Worm (Caenorhabditis elegans) whole organism, late embryonic: ENCODE results near the gene srx-12.

Experiments
- C08G9.2 ChIP-seq: sonication (generic microtip); optimal IDR thresholded peaks from 2 replicates; lab custom pipeline; 2016; ENCODE audit warnings: mild to moderate bottlenecking, missing genetic modification characterization, moderate library complexity, missing compliant biosample characterization
- che-1 ChIP-seq: sonication (generic microtip); optimal IDR thresholded peaks from 2 replicates; lab custom pipeline; 2016; ENCODE audit warnings: mild to moderate bottlenecking, missing genetic modification characterization, missing compliant biosample characterization
- dve-1 ChIP-seq: sonication (generic microtip); optimal IDR thresholded peaks from 2 replicates; lab custom pipeline; 2017; ENCODE audit warnings: antibody characterized with exemption, mild to moderate bottlenecking, missing genetic modification characterization, missing compliant biosample characterization
- hlh-15 ChIP-seq: sonication (generic microtip); optimal IDR thresholded peaks from 2 replicates; lab custom pipeline; 2016; ENCODE audit warnings: missing genetic modification characterization, missing compliant biosample characterization
- lin-11 ChIP-seq: fragments of 200-800 bp; sonication (Bioruptor generic); optimal IDR thresholded peaks from 2 replicates; lab custom pipeline; 2018; ENCODE audit warnings: mild to moderate bottlenecking, missing genetic modification characterization, missing compliant biosample characterization
- nfya-1 ChIP-seq: sonication (generic microtip); optimal IDR thresholded peaks from 2 replicates; lab custom pipeline; 2017; ENCODE audit warnings: missing genetic modification characterization, mild to moderate bottlenecking, missing compliant biosample characterization, antibody characterized with exemption, moderate library complexity
- nhr-11 ChIP-seq: fragments of 150-350 bp; optimal IDR thresholded peaks from 2 replicates; lab custom pipeline; 2014; ENCODE audit warnings: missing biosample characterization, missing genetic modification characterization
- pha-4 ChIP-seq: fragments of 150-350 bp; optimal IDR thresholded peaks from 2 replicates; lab custom pipeline; 2018; ENCODE audit warnings: missing biosample characterization, missing genetic modification reagents, missing genetic modification characterization
- ref-2 ChIP-seq: sonication (generic microtip); optimal IDR thresholded peaks from 2 replicates; lab custom pipeline; 2016; ENCODE audit warnings: missing genetic modification characterization, missing compliant biosample characterization

- TF ChIP-seq dve-1 (tag; lab: Kevin White, UChicago) (no peak), nhr-11 (no peak), C08G9.2 (no peak), ref-2 (tag; lab: Kevin White, UChicago) (no peak), hlh-15 (tag; lab: Kevin White, UChicago) (no peak), che-1 (tag; lab: Kevin White, UChicago) (no peak), lin-11 (tag; lab: Kevin White, UChicago) (no peak), nfya-1 (no peak), pha-4 (no peak)
Measured at ce11 chrIV:1015430-1015829, 30.4 kb upstream of the srx-12 start.
